Fruit fly (Drosophila melanogaster): ENCODE measurements around the gene CG14234.

CG14234 gene

DNA sequence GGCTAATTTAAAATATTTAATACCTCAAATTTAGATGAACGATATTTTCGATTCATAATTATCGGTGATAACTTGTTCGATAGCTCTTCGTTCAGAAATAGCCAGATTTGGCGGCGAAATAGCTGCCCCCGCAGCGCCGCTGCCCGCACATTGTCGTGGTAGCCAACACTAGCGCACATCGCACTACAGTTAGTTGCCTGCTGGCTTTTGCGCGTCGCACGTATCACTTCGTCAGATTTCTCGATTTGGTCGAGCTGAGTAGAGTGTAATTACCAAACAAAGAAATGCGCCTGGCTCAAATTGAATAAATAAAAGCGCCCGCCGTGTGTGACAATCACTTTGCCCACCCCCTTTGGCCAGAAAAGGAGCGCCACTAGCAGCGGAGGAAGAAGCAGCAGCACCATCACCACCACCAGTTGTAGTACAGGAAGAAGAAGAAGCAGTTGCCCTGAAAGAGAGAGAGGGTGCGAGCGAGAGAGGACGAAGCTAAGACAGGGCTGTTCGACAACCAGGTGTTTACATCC lies 15.3 kb downstream of the CG14234 start, which contains the start of gene Abcd3:
TSS of gene Abcd3 (plus strand) at position 145 of the 524 bp plus-strand sequence.
- TF ChIP-seq Dll (optimal IDR thresholded peaks at IDR 0.05), result no peak
- no peak for TF ChIP-seq EcR (GFP tag; optimal IDR thresholded peaks at IDR 0.05)
- no peak for TF ChIP-seq pan (optimal IDR thresholded peaks at IDR 0.05)
- TF ChIP-seq usp (GFP tag; optimal IDR thresholded peaks at IDR 0.05), result no peak
- TF ChIP-seq psq (optimal IDR thresholded peaks at IDR 0.05), result no peak
- no peak for TF ChIP-seq CG8478 (optimal IDR thresholded peaks at IDR 0.05)

DNA sequence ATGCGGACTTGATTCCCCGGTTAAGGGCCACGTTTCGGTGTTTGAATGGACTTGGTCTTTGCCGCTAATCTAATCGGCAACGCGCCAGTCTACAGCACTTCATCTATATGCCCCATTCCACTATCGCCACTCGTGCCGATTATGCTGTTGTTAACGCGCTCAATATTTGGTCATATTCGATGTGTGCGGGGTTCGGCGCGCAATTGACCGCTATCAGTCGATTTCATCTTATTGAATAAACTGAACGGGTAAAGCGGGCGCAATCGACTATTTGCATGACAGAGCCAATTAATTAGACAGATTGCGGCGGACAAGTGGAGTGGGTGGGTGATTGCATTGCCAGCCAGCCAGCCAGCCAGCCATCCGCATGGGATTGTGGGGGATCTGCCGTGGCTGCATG lies 17.0 kb downstream of the CG14234 start:
- no peak for TF ChIP-seq EcR (GFP tag; optimal IDR thresholded peaks at IDR 0.05)
- no peak for TF ChIP-seq pan (optimal IDR thresholded peaks at IDR 0.05)
- no peak for TF ChIP-seq CG8478 (optimal IDR thresholded peaks at IDR 0.05)
- TF ChIP-seq Dll (optimal IDR thresholded peaks at IDR 0.05), result no peak

DNA sequence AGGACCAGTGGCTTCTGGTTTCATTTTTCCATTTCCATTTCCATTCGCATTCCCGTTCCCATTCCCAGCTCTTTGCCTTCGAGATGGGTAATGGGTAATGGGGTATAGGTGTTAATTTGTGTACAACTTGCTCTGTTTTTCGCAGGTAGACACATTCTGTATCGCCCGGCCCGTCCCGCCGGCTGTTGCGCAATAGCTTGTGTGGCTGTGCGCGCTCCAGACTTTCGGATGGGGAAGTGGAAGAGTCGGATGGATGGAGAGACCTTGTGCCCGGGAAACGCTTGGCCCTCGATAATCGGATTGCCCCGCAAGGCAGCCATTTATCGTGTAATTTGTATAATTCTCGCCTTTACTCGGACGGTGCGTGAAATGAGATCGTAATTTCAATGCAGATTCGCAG lies 18.3 kb downstream of the CG14234 start:
- TF ChIP-seq Dll (optimal IDR thresholded peaks at IDR 0.05) (no peak), EcR (GFP tag; optimal IDR thresholded peaks at IDR 0.05) (no peak), pan (optimal IDR thresholded peaks at IDR 0.05) (no peak), psq (optimal IDR thresholded peaks at IDR 0.05) (no peak), CG8478 (optimal IDR thresholded peaks at IDR 0.05) (no peak), usp (GFP tag; optimal IDR thresholded peaks at IDR 0.05) (no peak)

DNA sequence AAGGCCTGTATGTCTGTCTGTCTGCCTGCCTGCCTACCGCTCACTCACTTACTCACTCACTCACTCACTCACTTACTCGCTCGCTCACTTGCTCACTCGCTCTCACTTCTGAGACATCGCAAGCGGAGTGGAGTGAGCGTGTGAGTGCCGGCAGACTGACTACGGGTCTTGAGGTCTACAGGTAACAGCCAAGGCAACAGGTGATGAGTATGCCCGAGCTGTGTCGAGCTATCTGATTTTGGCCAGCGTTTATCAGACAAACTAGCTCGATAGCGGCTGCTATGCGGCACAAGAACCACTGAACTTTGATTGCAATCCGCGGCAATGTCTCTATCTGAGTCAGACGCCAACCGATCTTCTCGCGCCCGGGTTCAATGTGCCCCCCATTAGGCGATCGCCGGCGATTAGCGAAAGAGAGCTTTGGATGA lies 18.8 kb downstream of the CG14234 start:
- TF ChIP-seq pan (optimal IDR thresholded peaks at IDR 0.05) (no peak), usp (GFP tag; optimal IDR thresholded peaks at IDR 0.05) (no peak), EcR (GFP tag; optimal IDR thresholded peaks at IDR 0.05) (no peak), psq (optimal IDR thresholded peaks at IDR 0.05) (no peak), CG8478 (optimal IDR thresholded peaks at IDR 0.05) (no peak), Dll (optimal IDR thresholded peaks at IDR 0.05) (no peak)

DNA sequence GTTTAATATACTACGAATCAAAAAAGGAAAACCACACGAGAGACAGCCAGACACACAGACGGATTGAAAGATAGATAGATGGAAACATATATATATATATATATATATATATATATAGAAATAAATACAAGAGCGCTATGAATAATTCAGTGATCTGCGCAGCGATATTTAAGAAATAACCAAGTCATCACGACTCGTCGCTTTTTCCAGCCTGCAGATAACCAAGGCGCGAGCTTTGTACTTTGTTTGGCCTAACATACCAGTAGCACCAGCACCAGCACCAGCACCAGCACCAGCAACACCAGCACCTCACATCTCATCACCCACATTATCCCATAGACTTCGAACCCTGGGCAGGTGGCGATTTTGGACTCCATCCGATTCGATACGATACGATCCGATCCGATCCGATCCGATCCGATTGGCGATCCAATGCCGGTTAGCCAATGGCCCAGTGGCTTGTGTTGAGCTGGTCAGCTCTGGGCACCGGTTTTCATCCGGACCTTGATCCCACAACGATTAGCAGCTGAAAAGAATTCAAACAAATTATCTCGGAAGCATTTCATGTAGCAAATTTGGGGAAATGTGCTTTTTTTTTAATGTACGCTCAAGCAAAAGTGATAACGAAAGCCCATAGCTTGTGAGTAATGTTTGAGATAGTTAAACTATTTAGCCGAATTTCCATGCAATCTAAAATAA lies 19.5 kb downstream of the CG14234 start:
- no peak for TF ChIP-seq CG8478 (optimal IDR thresholded peaks at IDR 0.05)
- TF ChIP-seq EcR (GFP tag; optimal IDR thresholded peaks at IDR 0.05), result no peak

DNA sequence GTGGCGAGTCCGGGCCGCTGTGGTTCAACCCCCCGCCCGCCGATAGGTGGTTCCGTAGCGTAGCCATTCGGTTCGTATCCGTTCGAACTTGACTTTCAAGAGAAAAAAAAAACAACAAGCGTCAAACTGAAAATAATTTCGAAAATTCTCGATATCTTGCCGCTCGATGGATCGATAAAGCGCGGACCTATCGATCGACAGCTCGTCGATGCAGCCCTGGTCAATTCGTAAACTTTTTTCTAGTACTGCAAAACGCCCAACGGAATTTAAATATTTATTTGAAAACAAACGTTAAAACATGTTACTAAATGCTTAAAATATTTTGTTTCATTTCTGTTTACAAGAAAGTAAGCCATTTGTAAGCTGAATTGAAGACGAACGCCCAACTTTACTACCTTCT lies 26.8 kb downstream of the CG14234 start:
- TF ChIP-seq CG8478 (optimal IDR thresholded peaks at IDR 0.05) (no peak), Dll (optimal IDR thresholded peaks at IDR 0.05) (no peak), psq (optimal IDR thresholded peaks at IDR 0.05) (no peak), usp (GFP tag; optimal IDR thresholded peaks at IDR 0.05) (no peak), pan (optimal IDR thresholded peaks at IDR 0.05) (no peak), EcR (GFP tag; optimal IDR thresholded peaks at IDR 0.05) (no peak)

DNA sequence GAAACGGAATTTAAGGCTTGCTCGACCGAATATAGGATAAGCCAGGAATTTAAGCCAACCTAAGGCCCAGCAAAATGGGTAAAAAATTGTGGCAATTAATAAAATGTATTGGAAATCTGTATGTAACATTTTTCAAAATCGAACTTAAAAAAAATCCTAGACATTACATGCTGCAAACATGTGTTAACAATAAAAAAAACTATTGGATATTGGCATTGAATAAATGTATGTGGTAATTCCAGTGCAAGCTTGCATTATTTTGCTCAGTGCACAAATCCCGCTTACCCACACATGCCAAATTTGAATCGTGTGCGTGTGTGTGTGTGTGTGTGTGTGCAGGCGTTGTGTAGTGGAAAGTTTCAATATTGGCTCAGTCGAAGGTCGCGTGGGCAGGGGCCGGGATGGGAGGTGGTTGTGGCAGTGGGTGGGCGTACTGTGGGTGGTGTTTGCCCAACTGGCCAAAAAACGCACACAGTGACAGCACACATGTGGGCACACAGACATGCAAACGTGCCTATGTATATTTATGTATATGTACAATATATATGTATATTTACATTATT lies 28.2 kb downstream of the CG14234 start:
- TF ChIP-seq pan (optimal IDR thresholded peaks at IDR 0.05), result no peak
- no peak for TF ChIP-seq EcR (GFP tag; optimal IDR thresholded peaks at IDR 0.05)
- no peak for TF ChIP-seq psq (optimal IDR thresholded peaks at IDR 0.05)
- TF ChIP-seq Dll (optimal IDR thresholded peaks at IDR 0.05), result no peak
- no peak for TF ChIP-seq usp (GFP tag; optimal IDR thresholded peaks at IDR 0.05)
- no peak for TF ChIP-seq CG8478 (optimal IDR thresholded peaks at IDR 0.05)

DNA sequence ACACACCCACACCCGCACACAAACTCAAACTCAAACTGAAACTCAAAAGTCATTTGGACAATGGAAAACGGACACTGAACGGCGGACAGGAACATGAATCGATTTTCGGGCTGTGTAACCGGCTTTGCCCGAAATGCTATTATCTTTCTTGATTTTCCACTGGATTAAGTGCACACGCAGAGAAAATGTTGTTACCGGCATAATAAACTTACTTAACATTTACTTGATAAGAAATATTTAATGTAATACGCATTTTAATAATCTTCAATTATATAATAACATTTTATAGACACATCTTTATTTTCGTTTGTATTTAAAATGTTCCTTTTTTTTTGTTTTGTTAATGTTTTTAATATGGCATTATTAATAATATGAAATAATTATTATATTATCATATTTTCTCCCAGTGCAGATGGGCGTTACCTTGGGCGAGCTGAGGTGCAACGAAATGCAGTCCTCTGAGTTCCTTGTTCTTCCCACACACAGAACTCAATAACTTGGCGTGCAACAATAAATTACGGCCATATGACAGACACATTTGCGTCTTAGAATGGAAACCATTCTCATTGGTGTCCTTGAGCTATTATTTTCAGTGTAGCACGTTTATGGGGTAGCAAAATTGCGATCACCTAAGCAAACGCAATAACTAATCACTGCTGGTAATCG lies 29.6 kb downstream of the CG14234 start, which contains the start of gene CG12702:
TSS of gene CG12702 (minus strand) at position 51 of the 666 bp plus-strand sequence.
- TF ChIP-seq psq (optimal IDR thresholded peaks at IDR 0.05) (no peak), CG8478 (optimal IDR thresholded peaks at IDR 0.05) (no peak), Dll (optimal IDR thresholded peaks at IDR 0.05) (no peak)

DNA sequence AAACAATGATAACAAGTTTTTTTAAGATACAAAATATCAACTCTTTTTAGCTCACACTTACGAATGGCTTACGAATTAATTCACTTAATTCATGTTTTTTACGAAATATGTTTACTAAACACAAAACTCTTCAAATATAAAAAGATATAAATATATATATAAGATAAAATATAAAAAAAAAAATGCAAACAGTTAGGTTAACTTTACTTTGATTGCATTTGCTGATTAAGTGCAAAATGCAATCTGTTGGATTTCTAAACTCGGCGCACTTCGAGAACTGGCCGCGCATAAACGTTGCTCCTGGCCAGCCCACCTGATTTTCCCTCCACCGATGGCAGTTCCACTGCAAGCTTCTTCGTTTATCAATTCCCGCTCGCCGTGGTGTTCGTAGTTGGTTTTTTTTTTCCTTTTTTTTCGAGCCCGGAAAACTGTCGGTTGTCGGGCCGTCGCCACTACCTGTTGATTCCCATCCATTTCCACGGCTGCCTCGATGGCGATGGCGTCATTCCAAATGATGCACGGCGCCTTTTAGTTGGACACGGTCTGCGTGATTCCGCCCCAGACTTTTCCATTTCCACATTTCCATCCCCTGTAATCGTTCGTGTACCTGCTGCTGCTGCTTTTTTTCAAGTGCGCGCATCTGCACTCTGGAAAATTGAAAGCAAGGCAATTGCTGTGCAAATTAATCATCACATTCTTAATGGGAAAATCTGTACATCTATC lies 30.3 kb downstream of the CG14234 start:
- TF ChIP-seq pan (optimal IDR thresholded peaks at IDR 0.05), result no peak
- TF ChIP-seq usp (GFP tag; optimal IDR thresholded peaks at IDR 0.05), result no peak
- TF ChIP-seq Dll (optimal IDR thresholded peaks at IDR 0.05), result no peak
- no peak for TF ChIP-seq psq (optimal IDR thresholded peaks at IDR 0.05)
- no peak for TF ChIP-seq EcR (GFP tag; optimal IDR thresholded peaks at IDR 0.05)
- TF ChIP-seq CG8478 (optimal IDR thresholded peaks at IDR 0.05), result no peak

DNA sequence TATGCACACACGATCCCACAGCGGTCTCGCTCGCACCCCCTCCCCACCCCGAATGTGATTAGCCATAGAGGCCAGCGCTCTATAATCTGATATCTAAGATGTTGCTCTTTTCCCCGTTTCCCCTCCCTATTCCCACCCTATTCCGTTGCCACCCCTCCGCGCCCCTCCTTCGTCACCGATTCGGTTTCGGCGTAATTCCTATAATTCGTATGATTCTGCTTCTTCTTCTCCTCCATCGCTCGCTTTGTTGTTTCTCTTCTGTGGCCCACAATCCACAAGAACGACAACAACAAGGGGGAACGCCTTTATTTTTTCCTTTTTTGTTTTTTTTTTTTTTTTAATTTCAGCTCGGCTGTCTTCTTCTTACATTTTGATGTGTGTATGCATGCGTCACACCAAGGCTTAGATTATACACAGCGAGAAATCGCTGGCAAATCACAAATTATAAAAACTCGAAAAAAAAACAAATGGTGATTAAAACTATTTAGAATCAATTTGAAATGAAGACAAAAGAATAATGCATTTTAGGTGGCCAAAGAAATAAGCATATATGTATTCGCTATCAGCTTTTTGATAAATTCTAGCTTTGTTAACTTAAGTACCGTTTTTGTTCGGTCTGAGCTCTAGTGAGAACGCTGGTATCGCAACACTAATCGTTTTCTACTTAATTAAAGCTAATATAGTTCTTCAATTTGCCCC lies 34.6 kb downstream of the CG14234 start:
- TF ChIP-seq usp (GFP tag; optimal IDR thresholded peaks at IDR 0.05) (no peak), CG8478 (optimal IDR thresholded peaks at IDR 0.05) (no peak), EcR (GFP tag; optimal IDR thresholded peaks at IDR 0.05) (no peak), Dll (optimal IDR thresholded peaks at IDR 0.05) (no peak), pan (optimal IDR thresholded peaks at IDR 0.05) (no peak), psq (optimal IDR thresholded peaks at IDR 0.05) (no peak)

DNA sequence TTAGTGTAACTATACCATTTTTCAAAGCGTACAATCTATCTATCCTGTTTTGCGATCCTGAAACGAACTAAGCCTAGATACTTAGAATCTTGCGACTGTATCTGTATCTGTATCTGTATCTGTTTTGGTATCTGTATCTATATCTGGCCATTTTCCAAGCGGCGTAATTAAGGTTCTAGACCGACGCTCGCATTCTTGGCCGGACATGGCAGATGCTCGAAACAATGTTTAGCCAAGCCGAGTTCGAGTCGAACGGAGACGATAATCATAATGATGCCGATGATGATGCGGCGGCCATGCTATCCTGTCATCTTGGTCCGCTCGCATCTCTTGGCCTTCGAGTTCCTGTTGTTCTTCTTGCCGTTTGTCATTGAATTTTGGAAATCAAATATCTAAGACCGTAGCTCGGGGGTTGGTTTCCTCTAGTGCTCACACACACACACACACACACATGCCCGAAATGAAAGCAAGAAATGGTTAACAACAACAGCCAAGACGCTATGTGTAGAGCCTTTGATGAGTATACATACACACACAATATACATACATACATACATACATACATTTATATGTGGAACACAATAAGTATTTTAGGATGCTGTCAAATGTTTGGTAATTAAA lies 36.7 kb downstream of the CG14234 start:
- TF ChIP-seq psq (optimal IDR thresholded peaks at IDR 0.05) (no peak), usp (GFP tag; optimal IDR thresholded peaks at IDR 0.05) (no peak), EcR (GFP tag; optimal IDR thresholded peaks at IDR 0.05) (no peak), Dll (optimal IDR thresholded peaks at IDR 0.05) (no peak), CG8478 (optimal IDR thresholded peaks at IDR 0.05) (no peak), pan (optimal IDR thresholded peaks at IDR 0.05) (no peak)
